Fruit fly (Drosophila melanogaster) S2 (cell line): Measurements from ENCODE around the gene Qtzl.

ENCODE experiments used
- CG8478 ChIP-seq: fragments of >200 bp; optimal IDR thresholded peaks from 2 replicates; lab custom pipeline; 2018
- CTCF ChIP-seq, 2 experiments: fragments of >200 bp; optimal IDR thresholded peaks; 2 replicates each; lab custom pipeline; 2018

DNA sequence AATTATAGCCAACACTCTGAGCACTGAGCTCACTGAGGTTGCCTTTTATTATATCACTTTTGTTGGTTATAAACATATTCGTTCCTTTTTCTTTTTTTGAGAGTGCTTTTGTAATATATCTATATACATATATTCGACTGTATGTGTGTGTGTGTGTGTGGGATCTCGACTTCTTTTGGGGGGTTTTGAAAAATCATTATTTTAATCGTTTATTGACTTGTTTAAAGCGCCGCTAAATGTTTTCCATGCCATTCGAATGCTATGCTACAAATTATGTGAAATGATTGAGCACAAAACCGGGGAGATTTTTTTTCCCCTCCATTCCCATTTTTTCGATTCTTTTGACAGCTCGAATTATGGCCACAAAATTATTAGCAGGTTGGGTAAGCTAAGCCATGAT is 26.1 kb upstream of the Qtzl start:
- TF ChIP-seq CG8478 (lab: Kevin White, UChicago), result no peak
- no peak for TF ChIP-seq CTCF (optimal IDR thresholded peaks at IDR 0.05; lab: Kevin White, UChicago)
